Fruit fly (Drosophila melanogaster) whole organism: Measurements from ENCODE around the gene CG11694.

Source experiments
- CG8478 ChIP-seq: fragments of >200 bp; optimal IDR thresholded peaks from 2 replicates; lab custom pipeline; 2018; ENCODE audit warnings: inconsistent platforms
- Dll ChIP-seq: fragments of >200 bp; optimal IDR thresholded peaks from 2 replicates; lab custom pipeline; 2017
- EcR ChIP-seq, 2 experiments: fragments of >200 bp; optimal IDR thresholded peaks; 2 replicates each; lab custom pipeline; 2017; ENCODE audit warnings: missing biosample characterization in 2 of 2, missing genetic modification characterization in 2 of 2, missing genetic modification reagents in 2 of 2
- pan ChIP-seq: fragments of >200 bp; optimal IDR thresholded peaks from 2 replicates; lab custom pipeline; 2017
- psq ChIP-seq: fragments of >200 bp; optimal IDR thresholded peaks from 2 replicates; lab custom pipeline; 2017
- usp ChIP-seq: fragments of >200 bp; optimal IDR thresholded peaks from 2 replicates; lab custom pipeline; 2017; ENCODE audit warnings: missing biosample characterization, missing genetic modification characterization, mixed read lengths

Gene CG11694

dm6 chr3R:8349106-8349448 is 37.1 kb upstream of the CG11694 start:
- TF ChIP-seq psq (lab: Kevin White, UChicago), result no peak
- TF ChIP-seq EcR (GFP tag; optimal IDR thresholded peaks at IDR 0.05; lab: Kevin White, UChicago), result no peak
- no peak for TF ChIP-seq pan (lab: Kevin White, UChicago)
- no peak for TF ChIP-seq CG8478
- no peak for TF ChIP-seq usp (GFP tag; lab: Kevin White, UChicago)
- TF ChIP-seq Dll (lab: Kevin White, UChicago), result no peak

DNA sequence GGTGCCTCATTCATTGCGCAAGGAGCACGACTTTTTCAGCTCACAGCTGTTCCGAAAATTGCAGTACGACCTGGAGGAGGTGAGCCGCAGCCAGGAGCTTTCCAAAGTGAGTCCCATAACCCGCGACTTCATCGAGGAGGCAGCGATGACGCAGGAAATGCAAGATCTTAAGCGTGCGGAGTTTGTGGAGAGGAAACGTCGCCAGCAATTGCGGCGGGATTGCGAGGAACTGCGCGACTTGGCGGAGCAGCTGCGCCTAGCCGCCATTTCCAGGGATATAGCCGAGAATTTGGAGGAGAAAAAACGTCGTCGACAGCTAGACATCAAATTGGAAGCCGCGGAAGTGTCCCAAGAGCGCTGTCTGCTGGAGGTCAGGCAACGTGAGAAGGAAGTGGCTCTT is 35.9 kb upstream of the CG11694 start:
- no peak for TF ChIP-seq pan (lab: Kevin White, UChicago)
- no peak for TF ChIP-seq CG8478
- no peak for TF ChIP-seq EcR (GFP tag; optimal IDR thresholded peaks at IDR 0.05; lab: Kevin White, UChicago)
- TF ChIP-seq psq (lab: Kevin White, UChicago), result no peak
- TF ChIP-seq Dll (lab: Kevin White, UChicago), result no peak
- TF ChIP-seq usp (GFP tag; lab: Kevin White, UChicago), result no peak

DNA sequence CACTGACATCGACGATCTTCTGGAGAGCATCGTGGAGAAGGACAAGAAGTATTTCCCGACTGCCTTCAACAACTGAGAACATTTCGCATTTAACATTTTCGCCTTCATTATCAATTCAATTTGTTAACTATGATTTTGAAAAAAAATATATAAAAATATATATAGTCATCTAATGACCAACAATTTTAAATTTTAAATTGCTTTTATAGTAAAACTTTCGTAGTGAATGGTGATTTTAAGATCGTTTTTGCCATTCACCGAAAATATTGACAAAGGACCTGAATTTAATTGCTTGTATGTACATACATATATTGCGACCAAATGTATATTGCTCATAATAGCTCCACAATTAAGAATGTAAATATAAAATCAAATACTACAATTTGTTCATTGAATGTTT is 35.3 kb upstream of the CG11694 start, which contains the start of gene CG7352:
TSS of gene CG7352 (plus strand) at position 301 of the 400 bp plus-strand sequence.
- TF ChIP-seq usp (GFP tag; lab: Kevin White, UChicago) (no peak), EcR (GFP tag; optimal IDR thresholded peaks at IDR 0.05; lab: Kevin White, UChicago) (no peak), psq (lab: Kevin White, UChicago) (no peak), Dll (lab: Kevin White, UChicago) (no peak), pan (lab: Kevin White, UChicago) (no peak), CG8478 (no peak)

DNA sequence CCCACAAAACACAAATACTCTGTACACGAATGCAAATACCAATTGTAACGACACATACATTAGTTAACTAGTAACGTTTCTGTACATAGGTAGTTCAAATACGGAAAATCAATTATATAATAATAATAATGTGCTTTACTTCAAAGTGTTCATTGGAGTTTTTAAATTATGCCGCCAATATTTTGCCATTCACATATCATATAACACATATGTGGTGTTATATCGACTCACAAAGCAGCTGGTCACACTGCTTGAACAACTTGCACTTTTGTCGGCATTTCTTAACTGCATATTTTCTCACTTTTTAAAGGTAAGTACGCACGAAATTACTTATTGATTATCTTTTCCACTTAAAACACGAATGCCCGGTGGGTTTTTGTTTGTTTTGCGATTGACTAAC is 32.2 kb upstream of the CG11694 start, which contains the start of gene DppIII:
TSS of gene DppIII (plus strand) at position 227 of the 400 bp plus-strand sequence.
- TF ChIP-seq CG8478, result no peak

dm6 chr3R:8343251-8343744 is 31.4 kb upstream of the CG11694 start, which contains the start of the genes PNKP and COX7AL:
PNKP (minus strand) TSS chr3R:8343516.
COX7AL (plus strand) TSS chr3R:8343669.
- TF ChIP-seq psq (lab: Kevin White, UChicago), result no peak

DNA sequence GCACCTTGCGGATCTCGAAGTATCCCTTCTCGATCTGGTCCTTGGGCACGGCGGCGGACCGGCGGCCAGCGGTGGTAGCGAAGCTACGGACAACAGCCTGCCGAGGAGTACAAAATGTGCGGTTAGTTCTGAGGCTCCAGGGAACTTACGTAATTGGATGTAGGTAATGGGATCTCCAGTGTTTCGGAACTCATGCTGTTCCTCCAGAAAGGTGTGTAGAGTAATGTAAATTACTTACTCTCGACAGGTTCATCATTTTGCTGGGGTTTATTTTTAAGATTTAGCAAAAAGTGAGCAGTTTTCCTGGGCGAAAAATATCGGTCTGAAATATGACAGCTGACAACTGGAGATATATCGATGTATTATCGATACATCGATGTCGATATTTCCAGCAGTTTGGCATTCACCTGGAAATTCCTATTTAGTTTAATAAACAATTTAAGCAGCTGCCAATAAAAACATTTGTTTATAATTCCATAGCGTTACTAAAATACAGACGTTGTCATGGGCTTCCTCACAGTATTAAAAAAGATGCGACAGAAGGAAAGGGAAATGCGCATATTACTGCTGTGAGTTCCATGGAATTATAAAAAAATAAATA is 28.8 kb upstream of the CG11694 start, which contains the start of the genes COX7A and Arl2:
TSS of gene COX7A (minus strand) at position 369 of the 601 bp plus-strand sequence.
TSS of gene Arl2 (plus strand) at position 426 of the 601 bp plus-strand sequence.
- TF ChIP-seq psq (lab: Kevin White, UChicago) (no peak), usp (GFP tag; lab: Kevin White, UChicago) (no peak), Dll (lab: Kevin White, UChicago) (no peak), EcR (GFP tag; optimal IDR thresholded peaks at IDR 0.05; lab: Kevin White, UChicago) (no peak), CG8478 (no peak), pan (lab: Kevin White, UChicago) (no peak)

DNA sequence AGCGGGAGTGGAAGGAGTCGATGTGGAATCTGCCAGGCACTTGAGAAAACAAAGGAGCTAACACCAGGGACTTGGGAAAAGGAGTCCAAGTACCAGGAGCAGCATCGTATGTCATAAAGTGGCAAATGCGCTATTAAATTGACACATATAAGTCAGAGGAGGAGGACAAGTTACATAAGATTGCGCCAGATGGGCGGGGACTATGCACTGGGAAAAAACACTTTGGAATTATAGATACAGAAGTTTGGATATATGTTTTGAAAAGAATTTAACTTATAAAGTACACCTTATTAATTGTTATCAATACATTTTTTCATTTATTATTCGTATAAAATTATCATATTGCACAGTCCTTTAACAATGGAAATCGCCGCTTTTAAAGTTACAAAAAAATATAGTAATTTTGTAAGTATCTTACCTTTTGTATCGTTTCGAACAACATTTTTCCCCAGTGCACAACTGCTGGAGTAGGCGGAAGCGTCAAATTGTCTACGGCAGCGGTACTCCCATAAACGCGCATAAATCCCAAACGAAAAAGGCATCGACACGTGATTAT is 24.2 kb upstream of the CG11694 start:
- TF ChIP-seq Dll (lab: Kevin White, UChicago) (no peak), EcR (GFP tag; optimal IDR thresholded peaks at IDR 0.05; lab: Kevin White, UChicago) (no peak), pan (lab: Kevin White, UChicago) (no peak), psq (lab: Kevin White, UChicago) (no peak), CG8478 (no peak), usp (GFP tag; lab: Kevin White, UChicago) (no peak)

- TF ChIP-seq CG8478 (no peak), psq (lab: Kevin White, UChicago) (no peak), pan (lab: Kevin White, UChicago) (no peak), Dll (lab: Kevin White, UChicago) (no peak), usp (GFP tag; lab: Kevin White, UChicago) (no peak), EcR (GFP tag; optimal IDR thresholded peaks at IDR 0.05; lab: Kevin White, UChicago) (no peak)
These were observed 23.0 kb upstream of the CG11694 start for dm6 chr3R:8334982-8335381.

DNA sequence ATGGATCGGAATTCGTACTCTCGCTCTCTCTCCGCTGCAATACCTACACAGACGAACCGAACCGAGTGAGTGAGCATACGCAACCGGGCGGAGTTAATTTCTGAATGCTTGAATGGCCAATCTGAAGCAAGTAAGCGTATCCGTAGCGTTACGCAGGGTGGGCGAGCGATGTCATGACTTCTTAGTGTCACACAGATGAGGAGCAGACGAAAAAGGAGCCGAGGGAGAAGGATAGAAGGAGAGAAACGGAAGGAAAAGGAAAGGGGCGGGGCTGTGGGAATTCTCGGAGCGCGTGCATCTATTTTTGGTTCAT is 22.5 kb upstream of the CG11694 start:
- TF ChIP-seq Dll (lab: Kevin White, UChicago) (no peak), pan (lab: Kevin White, UChicago) (no peak), psq (lab: Kevin White, UChicago) (no peak), usp (GFP tag; lab: Kevin White, UChicago) (no peak), EcR (GFP tag; optimal IDR thresholded peaks at IDR 0.05; lab: Kevin White, UChicago) (no peak), CG8478 (no peak)

DNA sequence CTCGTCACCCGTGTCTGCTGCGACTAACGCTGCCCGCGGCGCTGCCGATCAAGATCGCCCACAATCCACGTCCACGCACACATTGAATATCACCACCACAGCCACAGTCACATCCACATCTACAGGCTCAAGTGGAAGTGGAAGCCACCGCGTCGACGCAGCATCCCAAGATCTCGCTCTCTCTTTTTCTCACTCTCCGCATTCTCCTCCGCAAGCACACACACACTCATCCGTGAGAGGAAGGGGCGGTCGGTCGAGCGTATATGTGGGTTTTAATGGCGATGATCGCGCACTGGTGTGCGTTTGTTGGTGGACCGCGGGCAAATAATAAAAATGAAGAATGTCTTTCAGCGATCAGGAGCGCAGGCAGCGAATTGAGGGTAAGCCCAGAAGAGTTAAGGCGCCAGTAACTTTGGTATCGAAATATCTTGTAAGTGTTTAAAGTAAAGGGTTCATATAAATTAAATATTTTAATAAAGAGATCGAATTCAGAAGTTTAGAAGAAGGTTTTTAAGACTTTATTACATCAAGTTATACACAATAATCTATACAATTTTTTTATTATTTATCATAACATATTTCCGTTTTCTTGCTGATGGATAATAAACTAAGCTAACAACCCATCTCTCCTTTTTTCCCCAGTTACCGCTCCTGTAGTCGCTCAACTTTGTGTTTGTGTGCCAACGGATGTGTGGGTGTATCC is 22.0 kb upstream of the CG11694 start, which contains the start of gene Poxm:
TSS of gene Poxm (minus strand) at position 25 of the 703 bp plus-strand sequence.
- no peak for TF ChIP-seq EcR (GFP tag; optimal IDR thresholded peaks at IDR 0.05; lab: Kevin White, UChicago)
- TF ChIP-seq CG8478, result peak; percentile 58
- no peak for TF ChIP-seq psq (lab: Kevin White, UChicago)

dm6 chr3R:8329628-8330027 is 17.7 kb upstream of the CG11694 start:
- TF ChIP-seq EcR (GFP tag; optimal IDR thresholded peaks at IDR 0.05; lab: Kevin White, UChicago) (no peak), psq (lab: Kevin White, UChicago) (no peak), Dll (lab: Kevin White, UChicago) (no peak), pan (lab: Kevin White, UChicago) (no peak), CG8478 (no peak), usp (GFP tag; lab: Kevin White, UChicago) (no peak)
